Worm (Caenorhabditis elegans): ENCODE results near the gene fbxa-44.

- TF ChIP-seq ceh-40 (GFP tag; IDR thresholded peaks at IDR 0.05), result no peak
- TF ChIP-seq B0035.1 (tag; optimal IDR thresholded peaks at IDR 0.05), result no peak
Measured at ce11 chrV:16882260-16882918, 6.7 kb upstream of the fbxa-44 start, which contains the start of the genes F09C6.11 and F09C6.12.
